Fruit fly (Drosophila melanogaster): ENCODE measurements around the gene sturkopf.
A peak's percentile ranks its signal among the peaks of the same experiment; 100 is the strongest.

sturkopf gene

DNA sequence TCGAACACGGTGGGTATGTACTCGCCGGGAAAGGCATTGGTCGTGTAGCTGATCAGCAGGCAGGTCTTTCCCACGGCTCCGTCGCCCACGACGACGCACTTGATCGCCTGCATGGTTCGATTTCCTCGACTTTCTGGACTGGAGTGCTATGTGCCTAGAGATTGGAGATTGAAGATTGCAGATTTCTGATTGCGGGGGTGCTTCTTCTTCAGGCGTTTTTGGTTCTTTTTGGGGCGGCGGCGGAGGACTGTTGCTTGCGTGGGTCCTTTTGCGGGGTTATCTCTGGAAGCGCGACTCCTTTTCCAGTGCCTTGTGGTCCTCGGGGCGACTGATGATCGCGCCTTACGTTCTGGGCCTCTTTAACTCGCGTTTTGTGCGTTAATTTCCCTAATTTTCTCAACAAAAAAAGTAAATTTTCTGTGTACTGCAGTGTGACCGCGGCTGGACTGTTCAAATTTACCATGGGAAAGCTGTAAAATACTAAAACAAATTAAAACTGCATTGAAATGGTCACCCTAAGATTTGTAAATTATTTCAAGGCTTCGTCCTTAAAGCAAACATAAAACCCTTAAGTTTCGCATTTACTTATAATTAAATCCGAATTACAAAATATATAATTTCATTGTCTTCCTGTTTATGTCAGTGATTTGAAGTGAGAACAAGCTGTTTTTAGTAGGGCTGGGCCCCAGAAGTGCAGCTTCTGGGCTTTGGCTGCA, 10.8 kb downstream of the sturkopf start, which contains the start of the genes Rac1 and Acat2 (continued):
- no peak for TF ChIP-seq CG14050 (GFP tag; IDR thresholded peaks at IDR 0.05)
- TF ChIP-seq ttk (GFP tag; IDR thresholded peaks at IDR 0.05) = no peak
- TF ChIP-seq fd102C (GFP tag; optimal IDR thresholded peaks at IDR 0.05) = no peak
- TF ChIP-seq CG14014 (GFP tag; IDR thresholded peaks at IDR 0.05) = no peak
- peak; percentile 27; the same call in 1 of the 2 replicates for TF ChIP-seq vvl (GFP tag; IDR thresholded peaks at IDR 0.05)
- peak; percentile 70 for TF ChIP-seq CG3847 (GFP tag; IDR thresholded peaks at IDR 0.05)
- TF ChIP-seq slbo (GFP tag; IDR thresholded peaks at IDR 0.05) = no peak
- TF ChIP-seq hth (optimal IDR thresholded peaks at IDR 0.05) = no peak
- peak; percentile 16 for TF ChIP-seq CG18262 (tag; optimal IDR thresholded peaks at IDR 0.05)
- no peak for TF ChIP-seq pho (GFP tag; optimal IDR thresholded peaks at IDR 0.05)
- TF ChIP-seq CG12942 (GFP tag; optimal IDR thresholded peaks at IDR 0.05) = no peak
- TF ChIP-seq p53 (GFP tag; optimal IDR thresholded peaks at IDR 0.05) = no peak
- no peak for TF ChIP-seq so (GFP tag; IDR thresholded peaks at IDR 0.05)
- no peak for TF ChIP-seq CG2129 (GFP tag; IDR thresholded peaks at IDR 0.05; ENCODE audit: partially characterized antibody)
- TF ChIP-seq ATbp (GFP tag; optimal IDR thresholded peaks at IDR 0.05) = no peak
- TF ChIP-seq D19B (GFP tag; optimal IDR thresholded peaks at IDR 0.05) = no peak
- no peak for TF ChIP-seq tio (GFP tag; optimal IDR thresholded peaks at IDR 0.05)
- no peak for TF ChIP-seq CG4282 (GFP tag; optimal IDR thresholded peaks at IDR 0.05)
- no peak for TF ChIP-seq Atf6 (GFP tag; IDR thresholded peaks at IDR 0.05)
- peak; percentile 38; the same call in 1 of the 3 replicates for TF ChIP-seq knrl (GFP tag; IDR thresholded peaks at IDR 0.05; ENCODE audit: partially characterized antibody)
- TF ChIP-seq wdn (GFP tag; IDR thresholded peaks at IDR 0.05) = no peak
- no peak for TF ChIP-seq lbe (GFP tag; optimal IDR thresholded peaks at IDR 0.05)
- TF ChIP-seq CG1603 (tag; optimal IDR thresholded peaks at IDR 0.05) = peak; percentile 40
- TF ChIP-seq da (GFP tag; optimal IDR thresholded peaks at IDR 0.05) = no peak
- TF ChIP-seq CG1024 (GFP tag; IDR thresholded peaks at IDR 0.05) = no peak
- no peak for TF ChIP-seq CG17568 (GFP tag; optimal IDR thresholded peaks at IDR 0.05)
- TF ChIP-seq h (optimal IDR thresholded peaks at IDR 0.05) = no peak
- TF ChIP-seq chinmo (GFP tag; IDR thresholded peaks at IDR 0.05; ENCODE audit: partially characterized antibody) = no peak
- no peak for TF ChIP-seq gsb-n (tag; optimal IDR thresholded peaks at IDR 0.05)
- TF ChIP-seq dmrt11E (tag; optimal IDR thresholded peaks at IDR 0.05) = peak; percentile 15
- peak; percentile 31 for TF ChIP-seq CG8924 (tag; optimal IDR thresholded peaks at IDR 0.05)
- no peak for TF ChIP-seq Bgb (GFP tag; IDR thresholded peaks at IDR 0.05; ENCODE audit: partially characterized antibody)
- TF ChIP-seq NC2α (GFP tag; optimal IDR thresholded peaks at IDR 0.05) = no peak
- TF ChIP-seq CG1602 (GFP tag; optimal IDR thresholded peaks at IDR 0.05) = no peak
- peak; percentile 18 for TF ChIP-seq sd (tag; optimal IDR thresholded peaks at IDR 0.05)
- TF ChIP-seq Lim3 (GFP tag; IDR thresholded peaks at IDR 0.05) = no peak
- peak; percentile 5 for TF ChIP-seq CG13123 (GFP tag; optimal IDR thresholded peaks at IDR 0.05)
- peak; percentile 78 for TF ChIP-seq CG17385 (GFP tag; optimal IDR thresholded peaks at IDR 0.05)
- TF ChIP-seq gfzf (GFP tag; optimal IDR thresholded peaks at IDR 0.05) = peak; percentile 94
- no peak for TF ChIP-seq Dfd (GFP tag; optimal IDR thresholded peaks at IDR 0.05)
- peak; percentile 60 for TF ChIP-seq Ets97D (GFP tag; optimal IDR thresholded peaks at IDR 0.05)
- TF ChIP-seq Usf (GFP tag; optimal IDR thresholded peaks at IDR 0.05) = no peak
- no peak for TF ChIP-seq CG12236 (GFP tag; optimal IDR thresholded peaks at IDR 0.05)
- no peak for TF ChIP-seq CG10462 (GFP tag; optimal IDR thresholded peaks at IDR 0.05)
- TF ChIP-seq onecut (GFP tag; IDR thresholded peaks at IDR 0.05) = no peak
- 0 out of 3 replicates have a peak, but pooled peaks have one; percentile 21 for TF ChIP-seq CG14860 (GFP tag; IDR thresholded peaks at IDR 0.05; ENCODE audit: partially characterized antibody)
- no peak for TF ChIP-seq Oli (tag; optimal IDR thresholded peaks at IDR 0.05)
- TF ChIP-seq CG2875 (GFP tag; optimal IDR thresholded peaks at IDR 0.05) = no peak
- no peak for TF ChIP-seq Adf1 (GFP tag; IDR thresholded peaks at IDR 0.05)
- TF ChIP-seq CG11456 (GFP tag; IDR thresholded peaks at IDR 0.05) = no peak
- TF ChIP-seq maf-S (GFP tag; optimal IDR thresholded peaks at IDR 0.05) = no peak

Data from whole organism, embryonic.